Worm (Caenorhabditis elegans) whole organism, L1 larva: ENCODE data around the gene C06H5.14.
"Not testable (repeated sequence)": the region's sequence is repeated elsewhere in the genome, so short reads cannot be mapped to it uniquely, and the experiment has no call there.

Source experiments
- C16A3.4 ChIP-seq: fragments of 150-350 bp; optimal IDR thresholded peaks from 2 replicates; lab custom pipeline; 2014; ENCODE audit warnings: missing biosample characterization, missing genetic modification characterization
- F16B12.6 ChIP-seq: fragments of 150-350 bp; optimal IDR thresholded peaks from 2 replicates; lab custom pipeline; 2014; ENCODE audit warnings: missing biosample characterization, missing genetic modification characterization
- alr-1 ChIP-seq: fragments of 200-800 bp; sonication (Bioruptor generic); optimal IDR thresholded peaks from 2 replicates; lab custom pipeline; 2018; ENCODE audit warnings: borderline replicate concordance, mild to moderate bottlenecking, missing genetic modification characterization, missing compliant biosample characterization
- aly-2 ChIP-seq: fragments of 150-350 bp; optimal IDR thresholded peaks from 2 replicates; lab custom pipeline; 2014; ENCODE audit warnings: missing biosample characterization, missing genetic modification characterization
- ama-1 ChIP-seq: fragments of 150-350 bp; optimal IDR thresholded peaks from 2 replicates; lab custom pipeline; 2014
- ceh-63 ChIP-seq: fragments of 200-800 bp; sonication (Bioruptor generic); optimal IDR thresholded peaks from 2 replicates; lab custom pipeline; 2018; ENCODE audit warnings: mild to moderate bottlenecking, missing genetic modification characterization, missing compliant biosample characterization
- ceh-82 ChIP-seq, 3 experiments: fragments of 150-350 bp in 1 of 3; sonication (generic microtip) in 2 of 3; optimal IDR thresholded peaks; 2 replicates each; lab custom pipeline; 2014 to 2017; ENCODE audit warnings: missing biosample characterization in 3 of 3, missing genetic modification characterization in 3 of 3
- ceh-90 ChIP-seq: sonication (generic microtip); optimal IDR thresholded peaks from 2 replicates; lab custom pipeline; 2016; ENCODE audit warnings: missing genetic modification characterization, missing compliant biosample characterization
- ces-1 ChIP-seq: fragments of 150-350 bp; optimal IDR thresholded peaks from 2 replicates; lab custom pipeline; 2014; ENCODE audit warnings: missing biosample characterization, missing genetic modification reagents, missing genetic modification characterization
- dpl-1 ChIP-seq, 3 experiments: fragments of 150-350 bp in 2 of 3; sonication (generic microtip) in 1 of 3; optimal IDR thresholded peaks; 2 replicates each; lab custom pipeline; 2014 to 2017; ENCODE audit warnings: missing biosample characterization in 3 of 3, missing genetic modification characterization in 3 of 3, missing genetic modification reagents in 3 of 3
- dsc-1 ChIP-seq: sonication (generic microtip); optimal IDR thresholded peaks from 2 replicates; lab custom pipeline; 2016; ENCODE audit warnings: mild to moderate bottlenecking, missing genetic modification characterization, missing compliant biosample characterization
- efl-1 ChIP-seq, 4 experiments: fragments of 150-350 bp; optimal IDR thresholded peaks in 3 of 4; peaks in 1 of 4; 1 replicate in 1 of 4; 2 replicates in 3 of 4; lab custom pipeline; 2014; ENCODE audit warnings: missing biosample characterization in 2 of 4, missing genetic modification characterization in 2 of 4, missing genetic modification reagents in 2 of 4
- efl-3 ChIP-seq: fragments of 200-800 bp; sonication (Bioruptor generic); optimal IDR thresholded peaks from 2 replicates; lab custom pipeline; 2018; ENCODE audit warnings: mild to moderate bottlenecking, missing genetic modification characterization, missing compliant biosample characterization
- egl-13 ChIP-seq: sonication (generic microtip); optimal IDR thresholded peaks from 2 replicates; lab custom pipeline; 2016; ENCODE audit warnings: missing genotype, missing genetic modification reagents, missing genetic modification characterization, missing compliant biosample characterization
- fkh-10 ChIP-seq: sonication (generic microtip); optimal IDR thresholded peaks from 2 replicates; lab custom pipeline; 2017; ENCODE audit warnings: missing biosample characterization, missing genetic modification reagents, missing genetic modification characterization
- fkh-8 ChIP-seq: sonication (generic microtip); optimal IDR thresholded peaks from 2 replicates; lab custom pipeline; 2016; ENCODE audit warnings: mild to moderate bottlenecking, missing genetic modification characterization, missing compliant biosample characterization
- fos-1 ChIP-seq: fragments of 150-350 bp; optimal IDR thresholded peaks from 2 replicates; lab custom pipeline; 2014; ENCODE audit warnings: missing biosample characterization, missing genetic modification characterization
- grh-1 ChIP-seq: fragments of 200-800 bp; sonication (Bioruptor generic); IDR thresholded peaks from 2 replicates; pipeline ENCODE4 v1.3.6; 2022; ENCODE audit warnings: missing genetic modification reagents, missing genetic modification characterization, missing compliant biosample characterization
- hpl-2 ChIP-seq: fragments of 150-350 bp; optimal IDR thresholded peaks from 2 replicates; lab custom pipeline; 2014; ENCODE audit warnings: missing biosample characterization, missing genetic modification reagents, missing genetic modification characterization
- isw-1 ChIP-seq: fragments of 200-800 bp; sonication (Bioruptor generic); IDR thresholded peaks from 2 replicates; pipeline ENCODE4 v1.3.6; 2022; ENCODE audit warnings: missing genetic modification characterization, missing compliant biosample characterization
- jun-1 ChIP-seq: fragments of 150-350 bp; optimal IDR thresholded peaks from 2 replicates; lab custom pipeline; 2014; ENCODE audit warnings: missing biosample characterization, missing genetic modification reagents, missing genetic modification characterization
- lin-15B ChIP-seq: fragments of 150-350 bp; sonication (generic microtip); optimal IDR thresholded peaks from 3 replicates; lab custom pipeline; 2014; ENCODE audit warnings: missing biosample characterization, missing genetic modification characterization
- lin-35 ChIP-seq, 2 experiments: fragments of 150-350 bp; optimal IDR thresholded peaks; 2 replicates each; lab custom pipeline; 2014; ENCODE audit warnings: missing biosample characterization in 2 of 2, missing genetic modification characterization in 2 of 2, missing genetic modification reagents in 2 of 2
- lin-39 ChIP-seq: fragments of 150-350 bp; optimal IDR thresholded peaks from 2 replicates; lab custom pipeline; 2014; ENCODE audit warnings: missing biosample characterization, missing genetic modification reagents, missing genetic modification characterization
- lsy-2 ChIP-seq, 2 experiments: fragments of 150-350 bp; optimal IDR thresholded peaks; 2 replicates each; lab custom pipeline; 2014; ENCODE audit warnings: missing biosample characterization in 2 of 2, missing genetic modification characterization in 2 of 2
- mef-2 ChIP-seq: fragments of 150-350 bp; optimal IDR thresholded peaks from 2 replicates; lab custom pipeline; 2014; ENCODE audit warnings: missing biosample characterization, missing genetic modification characterization
- mep-1 ChIP-seq: fragments of 150-350 bp; optimal IDR thresholded peaks from 2 replicates; lab custom pipeline; 2014; ENCODE audit warnings: missing biosample characterization, missing genetic modification characterization
- nhr-11 ChIP-seq: fragments of 150-350 bp; optimal IDR thresholded peaks from 2 replicates; lab custom pipeline; 2014; ENCODE audit warnings: missing biosample characterization, missing genetic modification characterization
- nhr-12 ChIP-seq: sonication (generic microtip); optimal IDR thresholded peaks from 2 replicates; lab custom pipeline; 2017; ENCODE audit warnings: missing biosample characterization, missing genetic modification characterization
- nhr-19 ChIP-seq: fragments of 200-800 bp; sonication (Bioruptor generic); conservative IDR thresholded peaks from 2 replicates; pipeline ENCODE4 v1.3.6; 2022; ENCODE audit warnings: missing genetic modification characterization, missing compliant biosample characterization
- nhr-237 ChIP-seq: fragments of 150-350 bp; optimal IDR thresholded peaks from 2 replicates; lab custom pipeline; 2014; ENCODE audit warnings: missing biosample characterization, missing genetic modification characterization
- nhr-85 ChIP-seq: sonication (generic microtip); peaks from one replicate; lab custom pipeline; 2016; ENCODE audit warnings: missing genetic modification characterization, inconsistent platforms, missing compliant biosample characterization
- pag-3 ChIP-seq: sonication (generic microtip); optimal IDR thresholded peaks from 2 replicates; lab custom pipeline; 2017; ENCODE audit warnings: missing genetic modification characterization, mild to moderate bottlenecking, missing compliant biosample characterization, antibody characterized with exemption, borderline replicate concordance; ENCODE audit not compliant: insufficient read depth
- rnt-1 ChIP-seq: sonication (generic microtip); optimal IDR thresholded peaks from 2 replicates; lab custom pipeline; 2016; ENCODE audit warnings: mild to moderate bottlenecking, missing genetic modification characterization, moderate library complexity, missing compliant biosample characterization
- skn-1 ChIP-seq: fragments of 150-350 bp; optimal IDR thresholded peaks from 2 replicates; lab custom pipeline; 2014; ENCODE audit warnings: missing biosample characterization, missing genetic modification characterization
- snpc-4 ChIP-seq: fragments of 150-350 bp; optimal IDR thresholded peaks from 2 replicates; lab custom pipeline; 2014; ENCODE audit warnings: missing biosample characterization, missing genetic modification characterization
- snu-23 ChIP-seq: sonication (generic microtip); optimal IDR thresholded peaks from 2 replicates; lab custom pipeline; 2016; ENCODE audit warnings: missing genetic modification characterization, missing compliant biosample characterization
- sox-4 ChIP-seq: sonication (generic microtip); optimal IDR thresholded peaks from 2 replicates; lab custom pipeline; 2016; ENCODE audit warnings: missing genetic modification characterization, missing compliant biosample characterization
- tlp-1 ChIP-seq: fragments of 150-350 bp; optimal IDR thresholded peaks from 2 replicates; lab custom pipeline; 2014; ENCODE audit warnings: missing biosample characterization, missing genetic modification characterization
- unc-130 ChIP-seq: fragments of 150-350 bp; optimal IDR thresholded peaks from 2 replicates; lab custom pipeline; 2017; ENCODE audit warnings: missing biosample characterization, missing genetic modification characterization, inconsistent platforms
- unc-98 ChIP-seq: fragments of 200-800 bp; sonication (Bioruptor generic); IDR thresholded peaks from 2 replicates; pipeline ENCODE4 v1.3.6; 2022; ENCODE audit warnings: missing genetic modification characterization, missing compliant biosample characterization
- vab-15 ChIP-seq: sonication (generic microtip); optimal IDR thresholded peaks from 2 replicates; lab custom pipeline; 2017; ENCODE audit warnings: missing genotype, mild to moderate bottlenecking, missing genetic modification characterization, missing compliant biosample characterization
- xbp-1 ChIP-seq: sonication (generic microtip); optimal IDR thresholded peaks from 2 replicates; lab custom pipeline; 2016; ENCODE audit warnings: missing genetic modification characterization, missing compliant biosample characterization
- zag-1 ChIP-seq: fragments of 150-350 bp; optimal IDR thresholded peaks from 2 replicates; lab custom pipeline; 2014; ENCODE audit warnings: missing biosample characterization, missing genetic modification characterization
- zip-4 ChIP-seq: fragments of 200-800 bp; sonication (Bioruptor generic); optimal IDR thresholded peaks from 2 replicates; lab custom pipeline; 2018; ENCODE audit warnings: mild to moderate bottlenecking, missing genetic modification characterization, moderate library complexity, missing compliant biosample characterization
- ztf-4 ChIP-seq: fragments of 150-350 bp; optimal IDR thresholded peaks from 2 replicates; lab custom pipeline; 2014; ENCODE audit warnings: missing biosample characterization, missing genetic modification characterization

C06H5.14 gene

ce11 chrV:17859519-17859918 is 44.4 kb upstream of the C06H5.14 start:
- TF ChIP-seq zip-4 (GFP tag; lab: Kevin White, UChicago), result no peak
- no peak for TF ChIP-seq ces-1 (GFP tag; lab: Kevin White, UChicago)
- no peak for TF ChIP-seq skn-1 (tag; lab: Kevin White, UChicago)
- TF ChIP-seq dsc-1 (tag; lab: Kevin White, UChicago), result no peak
- no peak for TF ChIP-seq lin-39 (tag; lab: Kevin White, UChicago)
- TF ChIP-seq F16B12.6 (tag; lab: Kevin White, UChicago), result no peak
- no peak for TF ChIP-seq unc-130
- TF ChIP-seq fos-1, result no peak
- no peak for TF ChIP-seq nhr-237 (tag; lab: Kevin White, UChicago)
- TF ChIP-seq fkh-10 (GFP tag; lab: Kevin White, UChicago), result no peak
- no peak for TF ChIP-seq vab-15
- no peak for TF ChIP-seq sox-4
- TF ChIP-seq ama-1 (lab: Kevin White, UChicago), result no peak
- TF ChIP-seq pag-3 (tag; lab: Kevin White, UChicago), result no peak
- TF ChIP-seq, all 84 proteins: peak for 0

ce11 chrV:17865309-17865708 is 38.6 kb upstream of the C06H5.14 start, which contains the start of gene Y59A8A.8:
Y59A8A.8 (plus strand) TSS chrV:17865609.
- TF ChIP-seq C16A3.4, nhr-237, dsc-1 (tag; lab: Kevin White, UChicago): not testable (repeated sequence)

- TF ChIP-seq ztf-4 (no peak), rnt-1 (tag; lab: Kevin White, UChicago) (no peak), grh-1 (no peak), xbp-1 (tag; lab: Kevin White, UChicago) (peak; percentile 48), lin-15B (tag; lab: Kevin White, UChicago) (peak; percentile 14), isw-1 (GFP tag; lab: Robert Waterston, UW) (peak; percentile 1; the same call in 1 of the 2 replicates), lsy-2 (tag; optimal IDR thresholded peaks at IDR 0.05; lab: Kevin White, UChicago) (peak; percentile 7 to 17), lin-35 (GFP tag; optimal IDR thresholded peaks at IDR 0.05; lab: Kevin White, UChicago) (peak; percentile 10 to 41), ceh-90 (peak; percentile 28), skn-1 (tag; lab: Kevin White, UChicago) (peak; percentile 1), efl-1 (optimal IDR thresholded peaks at IDR 0.05; lab: Kevin White, UChicago) (peak; percentile 48 to 54), efl-1 (GFP tag; optimal IDR thresholded peaks at IDR 0.05 in 1 of 2; lab: Kevin White, UChicago) (peak in 1 of 2 experiments; percentile 39), dpl-1 (GFP tag; optimal IDR thresholded peaks at IDR 0.05; lab: Kevin White, UChicago) (peak; percentile 16 to 39 (median 21)), snpc-4 (peak; percentile 25), nhr-85 (tag; lab: Kevin White, UChicago) (no peak), efl-3 (GFP tag; lab: Kevin White, UChicago) (no peak), ceh-82 (tag; optimal IDR thresholded peaks at IDR 0.05; lab: Kevin White, UChicago) (peak in 2 of 3 experiments; percentile 32 to 33), nhr-12 (tag; lab: Kevin White, UChicago) (no peak), snu-23 (peak; percentile 21)
- TF ChIP-seq, all 84 proteins: peak for 12
Observed at ce11 chrV:17870569-17870968, 33.4 kb upstream of the C06H5.14 start, which contains the start of gene csn-1. csn-1 (minus strand) TSS chrV:17870651.

- TF ChIP-seq ztf-4 (no peak), mep-1 (tag; lab: Kevin White, UChicago) (peak; percentile 84), unc-98 (GFP tag; lab: Robert Waterston, UW) (no peak), dsc-1 (tag; lab: Kevin White, UChicago) (no peak), pag-3 (tag; lab: Kevin White, UChicago) (no peak), zag-1 (tag; lab: Kevin White, UChicago) (no peak), fkh-8 (tag; lab: Kevin White, UChicago) (peak; percentile 47), ceh-63 (GFP tag; lab: Kevin White, UChicago) (no peak), ceh-90 (no peak), mef-2 (tag; lab: Kevin White, UChicago) (no peak), alr-1 (tag; lab: Kevin White, UChicago) (no peak), nhr-11 (tag; lab: Kevin White, UChicago) (no peak), hpl-2 (GFP tag; lab: Kevin White, UChicago) (no peak), skn-1 (tag; lab: Kevin White, UChicago) (peak; percentile 19), nhr-19 (GFP tag; lab: Robert Waterston, UW) (peak; percentile 71), ceh-82 (tag; optimal IDR thresholded peaks at IDR 0.05; lab: Kevin White, UChicago) (peak; percentile 48 to 69 (median 53)), jun-1 (no peak), lin-39 (tag; lab: Kevin White, UChicago) (peak; percentile 30), ama-1 (lab: Kevin White, UChicago) (no peak), aly-2 (no peak), egl-13 (tag; lab: Kevin White, UChicago) (peak; percentile 9), tlp-1 (tag; lab: Kevin White, UChicago) (no peak), unc-130 (peak; percentile 61), ces-1 (GFP tag; lab: Kevin White, UChicago) (no peak), lin-35 (GFP tag; optimal IDR thresholded peaks at IDR 0.05; lab: Kevin White, UChicago) (peak; percentile 65)
Observed at ce11 chrV:17871049-17871448, 32.9 kb upstream of the C06H5.14 start, which contains the start of gene phf-14. phf-14 (plus strand) TSS chrV:17871393.
